Fruit fly (Drosophila melanogaster) whole organism, adult: ENCODE results near the gene CG13896.
A peak's percentile ranks its signal among the peaks of the same experiment; 100 is the strongest.

Source experiments
- CG11617 ChIP-seq: fragments of 200-800 bp; sonication (Bioruptor generic); optimal IDR thresholded peaks from 2 replicates; lab custom pipeline; 2017; ENCODE audit warnings: mild to moderate bottlenecking, missing biosample characterization, missing genetic modification reagents, missing genetic modification characterization
- CG12768 ChIP-seq: fragments of 200-800 bp; sonication (Bioruptor generic); optimal IDR thresholded peaks from 2 replicates; lab custom pipeline; 2017; ENCODE audit warnings: missing biosample characterization, missing genetic modification characterization, mild to moderate bottlenecking, moderate library complexity, missing genetic modification reagents
- CG14711 ChIP-seq: fragments of 200-800 bp; sonication (Bioruptor generic); optimal IDR thresholded peaks from 2 replicates; lab custom pipeline; 2018; ENCODE audit warnings: missing biosample characterization, mild to moderate bottlenecking, missing genetic modification characterization, moderate library complexity
- CG1620 ChIP-seq: fragments of 200-800 bp; sonication (Bioruptor generic); optimal IDR thresholded peaks from 2 replicates; lab custom pipeline; 2016; ENCODE audit warnings: missing biosample characterization, missing genetic modification characterization
- CG33017 ChIP-seq: fragments of 200-800 bp; sonication (Bioruptor generic); optimal IDR thresholded peaks from 2 replicates; lab custom pipeline; 2018; ENCODE audit warnings: missing biosample characterization, mild to moderate bottlenecking, missing genetic modification characterization, moderate library complexity
- CG5204 ChIP-seq: fragments of 200-800 bp; sonication (Bioruptor generic); optimal IDR thresholded peaks from 2 replicates; lab custom pipeline; 2016; ENCODE audit warnings: missing biosample characterization, missing genetic modification characterization
- CG7045 ChIP-seq: fragments of 200-800 bp; sonication (Bioruptor generic); optimal IDR thresholded peaks from 2 replicates; lab custom pipeline; 2017; ENCODE audit warnings: missing biosample characterization, mild to moderate bottlenecking, missing genetic modification characterization
- CG7101 ChIP-seq: fragments of 200-800 bp; sonication (Bioruptor generic); optimal IDR thresholded peaks from 2 replicates; lab custom pipeline; 2018; ENCODE audit warnings: missing biosample characterization, mild to moderate bottlenecking, missing genetic modification characterization, moderate library complexity
- Clk ChIP-seq: fragments of 200-800 bp; sonication (Bioruptor generic); optimal IDR thresholded peaks from 2 replicates; lab custom pipeline; 2017; ENCODE audit warnings: missing biosample characterization, missing genetic modification characterization
- Crg-1 ChIP-seq: fragments of 200-800 bp; sonication (Bioruptor generic); optimal IDR thresholded peaks from 2 replicates; lab custom pipeline; 2016; ENCODE audit warnings: missing biosample characterization, missing genetic modification characterization
- Hr96 ChIP-seq: fragments of 200-800 bp; sonication (Bioruptor generic); optimal IDR thresholded peaks from 2 replicates; lab custom pipeline; 2016; ENCODE audit warnings: missing biosample characterization, missing genetic modification characterization
- Mnt ChIP-seq: fragments of 200-800 bp; sonication (Bioruptor generic); optimal IDR thresholded peaks from 2 replicates; lab custom pipeline; 2016; ENCODE audit warnings: missing biosample characterization, mild to moderate bottlenecking, missing genetic modification characterization
- bab1 ChIP-seq: fragments of 200-800 bp; sonication (Bioruptor generic); optimal IDR thresholded peaks from 3 replicates; lab custom pipeline; 2019; ENCODE audit warnings: missing biosample characterization, mild to moderate bottlenecking, missing genetic modification characterization, moderate library complexity
- cic ChIP-seq: fragments of 200-800 bp; sonication (Bioruptor generic); optimal IDR thresholded peaks from 2 replicates; lab custom pipeline; 2017; ENCODE audit warnings: missing biosample characterization, mild to moderate bottlenecking, missing genetic modification characterization, moderate library complexity
- cnc ChIP-seq, 2 experiments: fragments of >200 bp; optimal IDR thresholded peaks; 2 replicates each; lab custom pipeline; 2017
- kay ChIP-seq: fragments of 200-800 bp; sonication (Bioruptor generic); peaks from one replicate; lab custom pipeline; 2016; ENCODE audit warnings: missing biosample characterization, missing genetic modification characterization, borderline replicate concordance
- ovo ChIP-seq: fragments of 200-800 bp; sonication (Bioruptor generic); optimal IDR thresholded peaks from 2 replicates; lab custom pipeline; 2016; ENCODE audit warnings: missing biosample characterization, missing genetic modification characterization
- pad ChIP-seq: fragments of 200-800 bp; sonication (Bioruptor generic); optimal IDR thresholded peaks from 3 replicates; lab custom pipeline; 2017; ENCODE audit warnings: missing biosample characterization, missing genetic modification characterization, mild to moderate bottlenecking, moderate library complexity, missing genetic modification reagents
- tj ChIP-seq: fragments of 200-800 bp; sonication (Bioruptor generic); optimal IDR thresholded peaks from 3 replicates; lab custom pipeline; 2017; ENCODE audit warnings: missing biosample characterization, mild to moderate bottlenecking, missing genetic modification characterization, moderate library complexity
- toe ChIP-seq: fragments of 200-800 bp; sonication (Bioruptor generic); optimal IDR thresholded peaks from 2 replicates; lab custom pipeline; 2016; ENCODE audit warnings: missing biosample characterization, missing genetic modification characterization

CG13896 gene

dm6 chr3L:753568-754156, 42.0 kb upstream of the CG13896 start:
- TF ChIP-seq CG12768 (peak; percentile 79), pad (peak; percentile 36), ovo (GFP tag; lab: Kevin White, UChicago) (no peak)

dm6 chr3L:751516-752125, 40.0 kb upstream of the CG13896 start:
- TF ChIP-seq CG12768 = no peak
- peak; percentile 62 for TF ChIP-seq CG33017 (tag; lab: Kevin White, UChicago)
- TF ChIP-seq ovo (GFP tag; lab: Kevin White, UChicago) = no peak
- no peak for TF ChIP-seq Hr96 (GFP tag; lab: Kevin White, UChicago)
- peak; percentile 59 for TF ChIP-seq CG14711 (tag; lab: Kevin White, UChicago)
- peak; percentile 69 for TF ChIP-seq pad
- no peak for TF ChIP-seq Clk (GFP tag; lab: Kevin White, UChicago)
- TF ChIP-seq CG5204 = no peak
- TF ChIP-seq bab1 (GFP tag; lab: Kevin White, UChicago) = peak; percentile 63
- peak; percentile 24 for TF ChIP-seq cic (GFP tag; lab: Kevin White, UChicago)
- TF ChIP-seq CG7101 (tag; lab: Kevin White, UChicago) = peak; percentile 52
- peak; percentile 38 for TF ChIP-seq CG11617 (GFP tag; lab: Kevin White, UChicago)
- TF ChIP-seq kay (GFP tag; lab: Kevin White, UChicago) = no peak
- TF ChIP-seq toe (GFP tag; lab: Kevin White, UChicago) = no peak
- TF ChIP-seq CG1620 (GFP tag; lab: Kevin White, UChicago) = no peak
- no peak for TF ChIP-seq tj (GFP tag; lab: Kevin White, UChicago)
- TF ChIP-seq cnc (optimal IDR thresholded peaks at IDR 0.05; lab: Kevin White, UChicago) = no peak
- TF ChIP-seq CG7045 = peak; percentile 48
- TF ChIP-seq Crg-1 (GFP tag; lab: Kevin White, UChicago) = no peak
- no peak for TF ChIP-seq Mnt (GFP tag; lab: Kevin White, UChicago)

DNA sequence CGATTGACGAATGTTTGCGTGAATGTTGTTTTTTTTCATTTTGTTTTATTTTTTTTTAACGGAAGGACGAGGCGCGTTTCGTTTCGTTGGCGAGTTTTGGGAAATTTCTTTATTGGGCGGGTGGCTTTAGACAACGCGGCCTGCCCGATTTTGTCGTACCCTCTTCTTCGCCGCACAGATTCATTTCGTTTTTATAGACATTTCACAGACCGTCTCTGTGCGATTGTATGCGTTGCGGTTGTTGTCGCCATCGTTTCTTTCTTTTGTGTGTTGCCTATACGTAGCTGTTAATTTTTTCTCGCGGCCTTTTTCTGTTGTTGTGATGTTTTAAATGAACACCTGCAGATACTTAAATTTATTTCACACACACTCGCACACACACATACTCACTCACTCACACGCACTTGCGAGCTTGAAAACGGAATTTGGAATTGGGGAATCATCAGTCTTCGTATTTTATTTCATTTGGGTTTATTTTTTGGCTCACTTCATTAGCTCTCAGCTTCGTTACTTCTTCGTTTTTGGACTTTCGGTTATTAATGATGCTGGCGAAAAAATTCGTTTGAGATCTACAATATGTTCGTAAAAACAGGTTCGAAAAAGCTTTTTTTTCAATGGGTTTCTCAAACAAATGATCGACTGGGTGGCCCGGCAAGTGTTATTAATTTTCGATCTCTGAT, 39.1 kb upstream of the CG13896 start:
- TF ChIP-seq ovo (GFP tag; lab: Kevin White, UChicago) (no peak), pad (peak; percentile 50)

DNA sequence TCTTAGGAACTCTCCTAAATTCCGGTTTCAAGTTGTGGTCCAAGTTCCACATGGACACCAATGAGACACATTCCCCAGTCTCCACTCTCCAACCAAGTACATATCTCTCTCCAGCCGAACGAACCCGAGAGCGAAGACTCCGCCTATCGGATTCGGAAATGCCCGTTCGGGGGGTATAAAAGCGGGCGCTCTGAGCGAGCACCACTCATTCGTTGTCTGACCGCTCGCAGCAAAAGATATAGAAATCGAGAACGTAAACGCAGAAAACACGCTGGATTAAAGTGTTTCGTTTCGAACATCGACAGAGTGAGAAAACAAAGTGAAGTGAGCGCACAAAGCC, 37.5 kb upstream of the CG13896 start, which contains the start of gene emc:
Gene emc, plus strand, starts transcription at position 202 of the 340 bp plus-strand sequence.
- no peak for TF ChIP-seq Clk (GFP tag; lab: Kevin White, UChicago)
- peak; percentile 77 for TF ChIP-seq CG12768
- TF ChIP-seq CG1620 (GFP tag; lab: Kevin White, UChicago) = peak; percentile 53
- TF ChIP-seq Hr96 (GFP tag; lab: Kevin White, UChicago) = peak; percentile 66
- peak; percentile 31 for TF ChIP-seq CG7045
- peak; percentile 99 for TF ChIP-seq pad
- TF ChIP-seq cic (GFP tag; lab: Kevin White, UChicago) = peak; percentile 75
- TF ChIP-seq CG14711 (tag; lab: Kevin White, UChicago) = peak; percentile 52
- peak; percentile 60 for TF ChIP-seq Crg-1 (GFP tag; lab: Kevin White, UChicago)
- peak; percentile 78 for TF ChIP-seq CG7101 (tag; lab: Kevin White, UChicago)
- TF ChIP-seq bab1 (GFP tag; lab: Kevin White, UChicago) = peak; percentile 76
- peak; percentile 47 for TF ChIP-seq tj (GFP tag; lab: Kevin White, UChicago)
- peak; percentile 39 for TF ChIP-seq toe (GFP tag; lab: Kevin White, UChicago)
- TF ChIP-seq Mnt (GFP tag; lab: Kevin White, UChicago) = peak; percentile 94
- peak; percentile 79 for TF ChIP-seq kay (GFP tag; lab: Kevin White, UChicago)
- no peak for TF ChIP-seq CG5204
- peak; percentile 65 for TF ChIP-seq CG11617 (GFP tag; lab: Kevin White, UChicago)
- TF ChIP-seq cnc (optimal IDR thresholded peaks at IDR 0.05; lab: Kevin White, UChicago) = no peak
- TF ChIP-seq ovo (GFP tag; lab: Kevin White, UChicago) = peak; percentile 57
- TF ChIP-seq CG33017 (tag; lab: Kevin White, UChicago) = peak; percentile 81

- TF ChIP-seq cic (GFP tag; lab: Kevin White, UChicago) (peak; percentile 81), ovo (GFP tag; lab: Kevin White, UChicago) (no peak), pad (peak; percentile 100), kay (GFP tag; lab: Kevin White, UChicago) (peak; percentile 91)
Observed at dm6 chr3L:748329-749198, 36.9 kb upstream of the CG13896 start.
